Worm (Caenorhabditis elegans) whole organism, midembryonic: ENCODE measurements around the gene cysl-2.

Experiments
- cog-1 ChIP-seq: sonication (generic microtip); optimal IDR thresholded peaks from 2 replicates; lab custom pipeline; 2016; ENCODE audit warnings: missing genetic modification characterization, missing compliant biosample characterization
- flt-1 ChIP-seq: fragments of 200-800 bp; sonication (Bioruptor generic); IDR thresholded peaks from 2 replicates; pipeline ENCODE4 v1.3.6; 2022; ENCODE audit warnings: missing genetic modification characterization, missing compliant biosample characterization
- ref-1 ChIP-seq: fragments of 200-800 bp; sonication (Bioruptor generic); conservative IDR thresholded peaks from 2 replicates; pipeline ENCODE4 v1.3.6; 2022; ENCODE audit warnings: missing genetic modification reagents, missing genetic modification characterization, missing compliant biosample characterization
- ztf-23 ChIP-seq: fragments of 200-800 bp; sonication (Bioruptor generic); IDR thresholded peaks from 2 replicates; pipeline ENCODE4 v1.3.6; 2022; ENCODE audit warnings: missing genetic modification reagents, missing genetic modification characterization, missing compliant biosample characterization

ce11 chrII:14494464-14494863, 213 bp upstream of the cysl-2 start:
- TF ChIP-seq flt-1 (no peak), ref-1 (GFP tag; lab: Robert Waterston, UW) (no peak), cog-1 (no peak), ztf-23 (GFP tag; lab: Robert Waterston, UW) (no peak)
